Fruit fly (Drosophila melanogaster) S2 (cell line): ENCODE results near the gene Drice.

Experiments
- CG8478 ChIP-seq: fragments of >200 bp; optimal IDR thresholded peaks from 2 replicates; lab custom pipeline; 2018
- CTCF ChIP-seq, 2 experiments: fragments of >200 bp; optimal IDR thresholded peaks; 2 replicates each; lab custom pipeline; 2018

dm6 chr3R:29773833-29774324 lies 25.6 kb upstream of the Drice start:
- TF ChIP-seq CTCF (optimal IDR thresholded peaks at IDR 0.05; lab: Kevin White, UChicago) = no peak
- TF ChIP-seq CG8478 (lab: Kevin White, UChicago) = no peak
